Worm (Caenorhabditis elegans) whole organism, L4 larva: ENCODE data around the gene paic-1.

Source experiments
- F37D6.2 ChIP-seq: sonication (generic microtip); optimal IDR thresholded peaks from 2 replicates; lab custom pipeline; 2016; ENCODE audit warnings: mild to moderate bottlenecking, missing genetic modification characterization, missing compliant biosample characterization
- Y75B8A.6 ChIP-seq: fragments of 200-800 bp; sonication (Bioruptor generic); IDR thresholded peaks from 2 replicates; pipeline ENCODE4 v1.3.6; 2022; ENCODE audit warnings: missing genetic modification reagents, missing genetic modification characterization, missing compliant biosample characterization
- ZK337.2 ChIP-seq: fragments of 200-800 bp; sonication (Bioruptor generic); IDR thresholded peaks from 2 replicates; pipeline ENCODE4 v1.3.6; 2022; ENCODE audit warnings: missing genetic modification reagents, missing genetic modification characterization, missing compliant biosample characterization
- aha-1 ChIP-seq: fragments of 150-350 bp; peaks from one replicate; lab custom pipeline; 2014; ENCODE audit warnings: missing biosample characterization, missing genetic modification characterization
- aly-2 ChIP-seq: sonication (generic microtip); optimal IDR thresholded peaks from 2 replicates; lab custom pipeline; 2018; ENCODE audit warnings: missing biosample characterization, missing genetic modification characterization
- ceh-62 ChIP-seq: sonication (generic microtip); optimal IDR thresholded peaks from 2 replicates; lab custom pipeline; 2017; ENCODE audit warnings: missing biosample characterization, missing genetic modification characterization
- daf-19 ChIP-seq: fragments of 200-800 bp; sonication (Bioruptor generic); conservative IDR thresholded peaks from 2 replicates; pipeline ENCODE4 v1.3.6; 2022; ENCODE audit warnings: missing genetic modification characterization, missing compliant biosample characterization
- dmd-6 ChIP-seq: fragments of 200-800 bp; sonication (Bioruptor generic); IDR thresholded peaks from 2 replicates; pipeline ENCODE4 v1.3.6; 2022; ENCODE audit warnings: missing genetic modification reagents, missing genetic modification characterization, missing compliant biosample characterization
- dpl-1 ChIP-seq: fragments of 150-350 bp; optimal IDR thresholded peaks from 2 replicates; lab custom pipeline; 2014; ENCODE audit warnings: missing biosample characterization, missing genetic modification reagents, missing genetic modification characterization
- egl-27 ChIP-seq: sonication (generic microtip); optimal IDR thresholded peaks from 3 replicates; lab custom pipeline; 2017; ENCODE audit warnings: missing biosample characterization, missing genetic modification reagents, missing genetic modification characterization
- egl-43 ChIP-seq: fragments of 200-800 bp; sonication (Bioruptor generic); IDR thresholded peaks from 2 replicates; pipeline ENCODE4 v1.3.6; 2022; ENCODE audit warnings: missing genetic modification reagents, missing genetic modification characterization, missing compliant biosample characterization
- fos-1 ChIP-seq: fragments of 150-350 bp; optimal IDR thresholded peaks from 2 replicates; lab custom pipeline; 2014; ENCODE audit warnings: missing biosample characterization, missing genetic modification characterization
- gei-8 ChIP-seq: fragments of 200-800 bp; sonication (Bioruptor generic); optimal IDR thresholded peaks from 2 replicates; lab custom pipeline; 2018; ENCODE audit warnings: mild to moderate bottlenecking, missing genetic modification characterization, missing compliant biosample characterization
- hlh-11 ChIP-seq: fragments of 200-800 bp; sonication (Bioruptor generic); optimal IDR thresholded peaks from 2 replicates; lab custom pipeline; 2018; ENCODE audit warnings: mild to moderate bottlenecking, missing genetic modification characterization, missing compliant biosample characterization
- hlh-30 ChIP-seq: sonication (generic microtip); optimal IDR thresholded peaks from 2 replicates; lab custom pipeline; 2017; ENCODE audit warnings: antibody characterized with exemption, mild to moderate bottlenecking, missing genetic modification characterization, missing compliant biosample characterization; ENCODE audit not compliant: insufficient read depth
- lin-1 ChIP-seq: fragments of 200-800 bp; sonication (Bioruptor generic); IDR thresholded peaks from 2 replicates; pipeline ENCODE4 v1.3.6; 2022; ENCODE audit warnings: missing genetic modification reagents, missing genetic modification characterization, missing compliant biosample characterization
- lin-15B ChIP-seq: fragments of 150-350 bp; sonication (generic microtip); optimal IDR thresholded peaks from 3 replicates; lab custom pipeline; 2014; ENCODE audit warnings: missing biosample characterization, missing genetic modification characterization
- lsy-2 ChIP-seq, 2 experiments: fragments of 150-350 bp in 1 of 2; sonication (generic microtip) in 1 of 2; optimal IDR thresholded peaks; 2 replicates each; lab custom pipeline; 2014 to 2017; ENCODE audit warnings: missing biosample characterization in 2 of 2, missing genetic modification characterization in 2 of 2
- mdl-1 ChIP-seq, 2 experiments: fragments of 150-350 bp in 1 of 2; sonication (generic microtip) in 1 of 2; optimal IDR thresholded peaks; 2 replicates each; lab custom pipeline; 2014 to 2017; ENCODE audit warnings: missing biosample characterization in 2 of 2, missing genetic modification characterization in 2 of 2
- mep-1 ChIP-seq: fragments of 150-350 bp; sonication (generic microtip); optimal IDR thresholded peaks from 3 replicates; lab custom pipeline; 2014; ENCODE audit warnings: missing biosample characterization, missing genetic modification characterization
- mxl-2 ChIP-seq: fragments of 200-800 bp; sonication (Bioruptor generic); conservative IDR thresholded peaks from 2 replicates; pipeline ENCODE4 v1.3.6; 2022; ENCODE audit warnings: missing genetic modification reagents, missing genetic modification characterization, missing compliant biosample characterization
- mxl-3 ChIP-seq: fragments of 200-800 bp; sonication (Bioruptor generic); optimal IDR thresholded peaks from 2 replicates; lab custom pipeline; 2018; ENCODE audit warnings: mild to moderate bottlenecking, missing genetic modification characterization, missing compliant biosample characterization
- nhr-10 ChIP-seq: fragments of 150-350 bp; optimal IDR thresholded peaks from 2 replicates; lab custom pipeline; 2014; ENCODE audit warnings: missing biosample characterization, missing genetic modification characterization
- nhr-102 ChIP-seq: sonication (generic microtip); optimal IDR thresholded peaks from 2 replicates; lab custom pipeline; 2016; ENCODE audit warnings: mild to moderate bottlenecking, missing genetic modification characterization, moderate library complexity, missing compliant biosample characterization
- nhr-11 ChIP-seq: fragments of 150-350 bp; optimal IDR thresholded peaks from 2 replicates; lab custom pipeline; 2014; ENCODE audit warnings: missing biosample characterization, missing genetic modification characterization
- nhr-237 ChIP-seq: sonication (generic microtip); optimal IDR thresholded peaks from 2 replicates; lab custom pipeline; 2017; ENCODE audit warnings: missing biosample characterization, missing genetic modification characterization
- nhr-28 ChIP-seq: fragments of 150-350 bp; optimal IDR thresholded peaks from 2 replicates; lab custom pipeline; 2014; ENCODE audit warnings: missing biosample characterization, missing genetic modification characterization
- nhr-41 ChIP-seq: fragments of 200-800 bp; sonication (Bioruptor generic); IDR thresholded peaks from 2 replicates; pipeline ENCODE4 v1.3.6; 2022; ENCODE audit warnings: missing genetic modification reagents, missing genetic modification characterization, missing compliant biosample characterization
- nhr-76 ChIP-seq: fragments of 150-350 bp; optimal IDR thresholded peaks from 2 replicates; lab custom pipeline; 2014; ENCODE audit warnings: missing biosample characterization, missing genetic modification characterization
- nhr-77 ChIP-seq: fragments of 150-350 bp; optimal IDR thresholded peaks from 2 replicates; lab custom pipeline; 2014; ENCODE audit warnings: missing biosample characterization, missing genetic modification characterization
- pha-4 ChIP-seq, 2 experiments: fragments of 150-350 bp in 1 of 2; fragments of 200-800 bp in 1 of 2; sonication (Bioruptor generic) in 1 of 2; IDR thresholded peaks in 1 of 2; optimal IDR thresholded peaks in 1 of 2; 2 replicates each; pipeline versions ENCODE4 v1.3.6 to Lab custom; 2014 to 2022; ENCODE audit warnings: missing genetic modification characterization in 2 of 2, missing genetic modification reagents in 2 of 2, missing biosample characterization in 1 of 2, missing compliant biosample characterization in 1 of 2
- php-3 ChIP-seq: fragments of 200-800 bp; sonication (Bioruptor generic); IDR thresholded peaks from 2 replicates; pipeline ENCODE4 v1.3.6; 2022; ENCODE audit warnings: missing genetic modification reagents, missing genetic modification characterization, missing compliant biosample characterization
- pqm-1 ChIP-seq: sonication (generic microtip); optimal IDR thresholded peaks from 2 replicates; lab custom pipeline; 2017; ENCODE audit warnings: missing biosample characterization, missing genetic modification characterization
- saeg-2 ChIP-seq: fragments of 200-800 bp; sonication (Bioruptor generic); IDR thresholded peaks from 2 replicates; pipeline ENCODE4 v1.3.6; 2022; ENCODE audit warnings: missing genetic modification reagents, missing genetic modification characterization, missing compliant biosample characterization
- sdz-12 ChIP-seq: fragments of 200-800 bp; sonication (Bioruptor generic); optimal IDR thresholded peaks from 2 replicates; lab custom pipeline; 2018; ENCODE audit warnings: mild to moderate bottlenecking, missing genetic modification characterization, missing compliant biosample characterization
- snpc-4 ChIP-seq: fragments of 150-350 bp; optimal IDR thresholded peaks from 2 replicates; lab custom pipeline; 2014; ENCODE audit warnings: missing biosample characterization, missing genetic modification characterization
- unc-130 ChIP-seq: sonication (generic microtip); optimal IDR thresholded peaks from 2 replicates; lab custom pipeline; 2016; ENCODE audit warnings: missing genetic modification reagents, missing genetic modification characterization, missing compliant biosample characterization
- unc-62 ChIP-seq, 3 experiments: fragments of 150-350 bp in 1 of 3; sonication (generic microtip); optimal IDR thresholded peaks in 2 of 3; peaks in 1 of 3; 1 replicate in 1 of 3; 2 replicates in 2 of 3; lab custom pipeline; 2014 to 2017; ENCODE audit warnings: missing biosample characterization in 3 of 3, missing genetic modification characterization in 3 of 3, missing genetic modification reagents in 3 of 3, missing genotype in 1 of 3
- zfp-3 ChIP-seq: fragments of 200-800 bp; sonication (Bioruptor generic); conservative IDR thresholded peaks from 2 replicates; pipeline ENCODE4 v1.3.6; 2022; ENCODE audit warnings: missing genetic modification reagents, missing genetic modification characterization, missing compliant biosample characterization
- zip-11 ChIP-seq: fragments of 200-800 bp; sonication (Bioruptor generic); IDR thresholded peaks from 2 replicates; pipeline ENCODE4 v1.3.6; 2022; ENCODE audit warnings: missing genetic modification characterization, missing compliant biosample characterization
- zip-2 ChIP-seq: fragments of 150-350 bp; optimal IDR thresholded peaks from 2 replicates; lab custom pipeline; 2014; ENCODE audit warnings: missing biosample characterization, missing genetic modification characterization

Gene paic-1

ce11 chrII:4372406-4372805 lies at the start of gene paic-1 (continued):
- TF ChIP-seq ceh-62: no peak
- no peak for TF ChIP-seq fos-1 (tag; lab: Kevin White, UChicago)
- no peak for TF ChIP-seq lin-1 (GFP tag; lab: Robert Waterston, UW)

- no peak for TF ChIP-seq pqm-1
- peak; percentile 12 for TF ChIP-seq nhr-28 (tag; lab: Kevin White, UChicago)
- no peak for TF ChIP-seq aha-1 (tag; lab: Kevin White, UChicago)
- TF ChIP-seq lsy-2 (tag; optimal IDR thresholded peaks at IDR 0.05; lab: Kevin White, UChicago): no peak
- TF ChIP-seq dpl-1 (GFP tag; lab: Kevin White, UChicago): no peak
- TF ChIP-seq hlh-30 (tag; lab: Kevin White, UChicago): peak; percentile 39
- no peak for TF ChIP-seq php-3 (GFP tag; lab: Robert Waterston, UW)
- TF ChIP-seq egl-27: no peak
- peak; percentile 13 for TF ChIP-seq mxl-3 (GFP tag; lab: Kevin White, UChicago)
- no peak for TF ChIP-seq nhr-77 (tag; lab: Kevin White, UChicago)
- peak in 1 of 2 experiments; percentile 19 for TF ChIP-seq mdl-1 (tag; optimal IDR thresholded peaks at IDR 0.05; lab: Kevin White, UChicago)
- no peak for TF ChIP-seq dmd-6 (GFP tag; lab: Robert Waterston, UW)
- TF ChIP-seq, all 104 proteins: peak for 4
Measured at ce11 chrII:4419956-4420355, 47.6 kb upstream of the paic-1 start, which contains the start of gene bpnt-1. Gene bpnt-1 (plus strand): TSS chrII:4420256.

ce11 chrII:4417333-4417732 lies 45.0 kb upstream of the paic-1 start, which contains the start of gene sod-5:
Gene sod-5 (plus strand): TSS chrII:4417633.
- TF ChIP-seq nhr-237 (tag; lab: Kevin White, UChicago) (no peak), nhr-76 (tag; lab: Kevin White, UChicago) (no peak), aly-2 (tag; lab: Kevin White, UChicago) (no peak), daf-19 (GFP tag; lab: Robert Waterston, UW) (no peak), lin-15B (tag; lab: Kevin White, UChicago) (no peak), gei-8 (GFP tag; lab: Kevin White, UChicago) (no peak), saeg-2 (GFP tag; lab: Robert Waterston, UW) (no peak), zip-2 (tag; lab: Kevin White, UChicago) (no peak)

ce11 chrII:4409650-4410049 lies 37.3 kb upstream of the paic-1 start:
- no peak for TF ChIP-seq ceh-62

- TF ChIP-seq unc-62 (GFP tag; optimal IDR thresholded peaks at IDR 0.05 in 1 of 2; lab: Kevin White, UChicago): peak in 1 of 2 experiments; percentile 17
- TF ChIP-seq unc-62 (tag; optimal IDR thresholded peaks at IDR 0.05; lab: Kevin White, UChicago): no peak
- TF ChIP-seq aha-1 (tag; lab: Kevin White, UChicago): peak; percentile 87
- TF ChIP-seq zfp-3: no peak
Measured at ce11 chrII:4405358-4405757, 33.0 kb upstream of the paic-1 start, which contains the start of gene ZK430.5. Gene ZK430.5 (plus strand): TSS chrII:4405658.

- TF ChIP-seq sdz-12 (GFP tag; lab: Kevin White, UChicago): no peak
- no peak for TF ChIP-seq F37D6.2 (tag; lab: Kevin White, UChicago)
- peak; percentile 65 for TF ChIP-seq aha-1 (tag; lab: Kevin White, UChicago)
- no peak for TF ChIP-seq hlh-11
- TF ChIP-seq zip-11 (GFP tag; lab: Robert Waterston, UW): no peak
- no peak for TF ChIP-seq Y75B8A.6 (GFP tag; lab: Robert Waterston, UW)
- TF ChIP-seq mxl-2 (GFP tag; lab: Robert Waterston, UW): no peak
- no peak for TF ChIP-seq gei-8 (GFP tag; lab: Kevin White, UChicago)
- TF ChIP-seq egl-27: no peak
- TF ChIP-seq nhr-102: no peak
- no peak for TF ChIP-seq nhr-10 (tag; lab: Kevin White, UChicago)
- no peak for TF ChIP-seq pha-4 (GFP tag; IDR thresholded peaks at IDR 0.05; lab: Robert Waterston, UW)
- no peak for TF ChIP-seq pha-4 (tag; optimal IDR thresholded peaks at IDR 0.05; lab: Kevin White, UChicago)
- no peak for TF ChIP-seq pqm-1
- peak; percentile 16 for TF ChIP-seq mxl-3 (GFP tag; lab: Kevin White, UChicago)
- TF ChIP-seq egl-43 (GFP tag; lab: Robert Waterston, UW): no peak
- no peak for TF ChIP-seq snpc-4
- no peak for TF ChIP-seq nhr-41
- TF ChIP-seq ZK337.2: no peak
- TF ChIP-seq nhr-11 (tag; lab: Kevin White, UChicago): no peak
- TF ChIP-seq mdl-1 (tag; optimal IDR thresholded peaks at IDR 0.05; lab: Kevin White, UChicago): peak in 1 of 2 experiments; percentile 0
- no peak for TF ChIP-seq unc-130 (GFP tag; lab: Kevin White, UChicago)
- TF ChIP-seq mep-1 (tag; lab: Kevin White, UChicago): no peak
Measured at ce11 chrII:4394438-4394837, 22.1 kb upstream of the paic-1 start.
